Worm (Caenorhabditis elegans): ENCODE results near the gene lias-1.

ce11 chrIII:3470973-3471372 is 33.9 kb downstream of the lias-1 start:
- TF ChIP-seq lin-11 (tag; optimal IDR thresholded peaks at IDR 0.05): no peak
- TF ChIP-seq lin-13 (GFP tag; optimal IDR thresholded peaks at IDR 0.05): no peak
